Worm (Caenorhabditis elegans) whole organism, midembryonic: ENCODE measurements around the gene nhr-104.

Experiments used
- flt-1 ChIP-seq: fragments of 200-800 bp; sonication (Bioruptor generic); IDR thresholded peaks from 2 replicates; pipeline ENCODE4 v1.3.6; 2022; ENCODE audit warnings: missing genetic modification characterization, missing compliant biosample characterization
- ztf-29 ChIP-seq: fragments of 200-800 bp; sonication (Bioruptor generic); IDR thresholded peaks from 2 replicates; pipeline ENCODE4 v1.3.6; 2022; ENCODE audit warnings: missing genetic modification reagents, missing genetic modification characterization, missing compliant biosample characterization

ce11 chrIV:4821054-4821453 is 32.6 kb upstream of the nhr-104 start, which contains the start of gene H06H21.8:
- TF ChIP-seq flt-1 (GFP tag; lab: Robert Waterston, UW) (no peak), ztf-29 (no peak)
